Worm (Caenorhabditis elegans): ENCODE results near the gene nhr-6.
A peak's percentile ranks its signal among the peaks of the same experiment; 100 is the strongest.

Gene nhr-6

DNA sequence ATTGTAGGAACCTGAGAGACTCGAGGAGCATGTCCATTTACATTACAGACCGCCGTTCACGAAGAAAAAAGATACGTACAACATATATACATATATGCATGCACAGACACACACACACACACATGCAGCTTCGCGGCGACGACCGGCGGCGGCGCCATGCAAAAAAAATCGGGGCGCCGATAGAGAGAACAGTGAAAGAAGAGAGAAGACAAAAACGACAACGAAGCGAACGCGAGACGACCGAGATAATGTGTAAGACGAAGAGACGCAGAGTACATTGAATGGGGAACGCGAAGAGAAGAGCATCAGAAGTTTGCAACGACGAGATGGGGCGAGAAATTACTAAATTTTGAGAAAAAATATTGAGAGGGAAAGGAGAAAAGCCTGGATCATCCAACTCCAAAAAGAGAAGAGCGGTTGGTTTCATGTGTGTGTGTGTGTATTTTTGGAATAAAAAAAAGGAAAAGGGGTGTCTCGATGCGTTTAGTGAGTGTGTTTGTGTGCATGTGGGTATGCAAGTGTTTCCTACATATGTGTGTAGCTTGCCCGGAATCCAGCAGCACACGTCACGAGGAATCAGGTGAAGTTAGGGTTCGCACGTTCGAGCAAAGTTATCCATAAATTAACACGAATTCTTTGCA, 46.4 kb downstream of the nhr-6 start (continued):
- TF ChIP-seq egl-18 (GFP tag; IDR thresholded peaks at IDR 0.05) = no peak
- no peak for TF ChIP-seq sptf-2 (GFP tag; optimal IDR thresholded peaks at IDR 0.05)
- no peak for TF ChIP-seq Y67H2A.10 (GFP tag; conservative IDR thresholded peaks at IDR 0.05)
- TF ChIP-seq nhr-179 (tag; optimal IDR thresholded peaks at IDR 0.05) = no peak
- no peak for TF ChIP-seq Y95B8A.8 (GFP tag; IDR thresholded peaks at IDR 0.05)
- no peak for TF ChIP-seq ceh-100 (GFP tag; IDR thresholded peaks at IDR 0.05)
- TF ChIP-seq tlf-1 (GFP tag; optimal IDR thresholded peaks at IDR 0.05) = no peak
- TF ChIP-seq lir-1 (GFP tag; conservative IDR thresholded peaks at IDR 0.05) = no peak
- no peak for TF ChIP-seq madf-8 (GFP tag; conservative IDR thresholded peaks at IDR 0.05)
- no peak for TF ChIP-seq die-1 (tag; optimal IDR thresholded peaks at IDR 0.05)
- no peak for TF ChIP-seq ztf-6 (GFP tag; IDR thresholded peaks at IDR 0.05)
- TF ChIP-seq aptf-2 (GFP tag; conservative IDR thresholded peaks at IDR 0.05) = no peak
- TF ChIP-seq somi-1 (GFP tag; optimal IDR thresholded peaks at IDR 0.05) = no peak
- TF ChIP-seq athp-1 (tag; optimal IDR thresholded peaks at IDR 0.05) = no peak
- no peak for TF ChIP-seq akir-1 (GFP tag; optimal IDR thresholded peaks at IDR 0.05)
- TF ChIP-seq T07F8.4 (tag; optimal IDR thresholded peaks at IDR 0.05) = no peak
- TF ChIP-seq C06A6.2 (GFP tag; conservative IDR thresholded peaks at IDR 0.05) = no peak
- no peak for TF ChIP-seq cebp-1 (GFP tag; IDR thresholded peaks at IDR 0.05)
- TF ChIP-seq cebp-1 (tag; optimal IDR thresholded peaks at IDR 0.05) = peak; percentile 34

DNA sequence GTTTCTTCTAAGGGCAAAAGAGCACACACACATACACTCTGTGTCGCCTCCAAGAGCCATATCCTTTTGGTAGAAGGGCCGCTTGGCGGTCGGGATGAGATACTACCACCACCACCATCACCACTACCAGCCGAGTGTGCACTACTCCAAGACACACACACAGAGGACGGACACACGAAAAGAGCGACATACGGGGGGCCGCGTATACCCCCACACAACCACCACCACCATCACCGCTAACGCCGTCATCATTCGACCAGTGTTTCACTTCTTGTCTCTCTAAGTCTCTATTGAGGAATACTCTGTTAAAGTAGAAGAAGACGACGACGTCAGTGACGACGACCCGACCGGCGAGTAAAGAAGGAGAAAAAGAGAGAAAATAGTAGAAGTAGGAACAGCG, 47.3 kb downstream of the nhr-6 start:
- no peak for TF ChIP-seq lin-54 (GFP tag; optimal IDR thresholded peaks at IDR 0.05)
- TF ChIP-seq madf-6 (GFP tag; IDR thresholded peaks at IDR 0.05) = no peak
- TF ChIP-seq mes-4 (tag; optimal IDR thresholded peaks at IDR 0.05) = no peak
- TF ChIP-seq Y67H2A.10 (GFP tag; conservative IDR thresholded peaks at IDR 0.05) = no peak
- TF ChIP-seq hmg-20 (GFP tag; IDR thresholded peaks at IDR 0.05) = no peak
- TF ChIP-seq F55B11.4 (tag; optimal IDR thresholded peaks at IDR 0.05; ENCODE audit: borderline replicate concordance, insufficient read depth) = no peak
- no peak for TF ChIP-seq sptf-2 (GFP tag; optimal IDR thresholded peaks at IDR 0.05)
- TF ChIP-seq F39B2.1 (GFP tag; IDR thresholded peaks at IDR 0.05) = no peak
- TF ChIP-seq ceh-27 (GFP tag; optimal IDR thresholded peaks at IDR 0.05) = peak; percentile 39
- TF ChIP-seq madf-8 (GFP tag; conservative IDR thresholded peaks at IDR 0.05) = no peak
- TF ChIP-seq pbrm-1 (GFP tag; IDR thresholded peaks at IDR 0.05) = 0 out of 2 replicates have a peak, but pooled peaks have one; percentile 27
- TF ChIP-seq hmg-1.2 (GFP tag; IDR thresholded peaks at IDR 0.05) = peak; percentile 38; the same call in 1 of the 2 replicates
- no peak for TF ChIP-seq snpc-4 (GFP tag; optimal IDR thresholded peaks at IDR 0.05)
- TF ChIP-seq snpc-4 (tag; optimal IDR thresholded peaks at IDR 0.05) = no peak
- 0 out of 2 replicates have a peak, but pooled peaks have one; percentile 9 for TF ChIP-seq let-526 (GFP tag; IDR thresholded peaks at IDR 0.05)
- TF ChIP-seq unc-62 (GFP tag; optimal IDR thresholded peaks at IDR 0.05) = no peak
- no peak for TF ChIP-seq somi-1 (GFP tag; optimal IDR thresholded peaks at IDR 0.05)
- no peak for TF ChIP-seq nhr-80 (tag; optimal IDR thresholded peaks at IDR 0.05)

ce11 chrIII:3621211-3621897, 48.0 kb downstream of the nhr-6 start:
- TF ChIP-seq gei-17 (GFP tag; optimal IDR thresholded peaks at IDR 0.05) (no peak), dox-1 (GFP tag; IDR thresholded peaks at IDR 0.05) (peak; percentile 51; the same call in 1 of the 2 replicates), let-607 (tag; optimal IDR thresholded peaks at IDR 0.05) (peak; percentile 12 to 60), nhr-80 (tag; optimal IDR thresholded peaks at IDR 0.05) (peak; percentile 93), zfh-2 (GFP tag; conservative IDR thresholded peaks at IDR 0.05) (peak; percentile 41; the same call in 1 of the 2 replicates)

Data from whole organism, young adult.